Worm (Caenorhabditis elegans) whole organism, L1 larva: ENCODE data around the gene H05C05.1.

ENCODE experiments used
- mdl-1 ChIP-seq, 2 experiments: fragments of 150-350 bp; optimal IDR thresholded peaks; 2 replicates each; lab custom pipeline; 2014 to 2017; ENCODE audit warnings: missing biosample characterization in 2 of 2, missing genetic modification characterization in 2 of 2, inconsistent platforms in 1 of 2
- mep-1 ChIP-seq: fragments of 150-350 bp; optimal IDR thresholded peaks from 2 replicates; lab custom pipeline; 2014; ENCODE audit warnings: missing biosample characterization, missing genetic modification characterization
- nhr-76 ChIP-seq: sonication (generic microtip); optimal IDR thresholded peaks from 2 replicates; lab custom pipeline; 2017; ENCODE audit warnings: missing biosample characterization, missing genetic modification characterization
- unc-62 ChIP-seq: fragments of 150-350 bp; optimal IDR thresholded peaks from 2 replicates; lab custom pipeline; 2014; ENCODE audit warnings: missing biosample characterization, missing genetic modification reagents, missing genetic modification characterization

ce11 chrIII:2989957-2990356, 43.0 kb downstream of the H05C05.1 start, which contains the start of gene Y55D5A.4:
- TF ChIP-seq mdl-1 (tag; optimal IDR thresholded peaks at IDR 0.05; lab: Kevin White, UChicago): no peak
- TF ChIP-seq mep-1 (tag; lab: Kevin White, UChicago): no peak
- TF ChIP-seq nhr-76 (tag; lab: Kevin White, UChicago): no peak
- no peak for TF ChIP-seq unc-62 (GFP tag; lab: Kevin White, UChicago)
